Worm (Caenorhabditis elegans) whole organism, late embryonic: ENCODE measurements around the gene F45E6.1.
A peak's percentile ranks its signal among the peaks of the same experiment; 100 is the strongest.

Experiments
- C08G9.2 ChIP-seq: sonication (generic microtip); optimal IDR thresholded peaks from 2 replicates; lab custom pipeline; 2016; ENCODE audit warnings: mild to moderate bottlenecking, missing genetic modification characterization, moderate library complexity, missing compliant biosample characterization
- K02D7.2 ChIP-seq: sonication (generic microtip); optimal IDR thresholded peaks from 2 replicates; lab custom pipeline; 2017; ENCODE audit warnings: mild to moderate bottlenecking, missing genetic modification characterization, missing compliant biosample characterization
- T23F11.4 ChIP-seq: fragments of 200-800 bp; sonication (Bioruptor generic); optimal IDR thresholded peaks from 2 replicates; lab custom pipeline; 2018; ENCODE audit warnings: mild to moderate bottlenecking, missing genetic modification characterization, missing compliant biosample characterization
- Y22D7AL.16 ChIP-seq: sonication (generic microtip); optimal IDR thresholded peaks from 2 replicates; lab custom pipeline; 2016; ENCODE audit warnings: missing genetic modification characterization, missing compliant biosample characterization
- ahr-1 ChIP-seq: sonication (generic microtip); optimal IDR thresholded peaks from 2 replicates; lab custom pipeline; 2016; ENCODE audit warnings: missing genetic modification characterization, missing compliant biosample characterization
- ama-1 ChIP-seq: fragments of 150-350 bp; optimal IDR thresholded peaks from 2 replicates; lab custom pipeline; 2014
- ceh-19 ChIP-seq: fragments of 200-800 bp; sonication (Bioruptor generic); optimal IDR thresholded peaks from 2 replicates; lab custom pipeline; 2018; ENCODE audit warnings: mild to moderate bottlenecking, missing genetic modification characterization, missing compliant biosample characterization
- ceh-30 ChIP-seq: fragments of 150-350 bp; optimal IDR thresholded peaks from 2 replicates; lab custom pipeline; 2014; ENCODE audit warnings: missing biosample characterization, missing genetic modification characterization
- ceh-9 ChIP-seq: sonication (generic microtip); optimal IDR thresholded peaks from 2 replicates; lab custom pipeline; 2016; ENCODE audit warnings: mild to moderate bottlenecking, missing genetic modification characterization, inconsistent platforms, missing compliant biosample characterization
- che-1 ChIP-seq: sonication (generic microtip); optimal IDR thresholded peaks from 2 replicates; lab custom pipeline; 2016; ENCODE audit warnings: mild to moderate bottlenecking, missing genetic modification characterization, missing compliant biosample characterization
- ets-4 ChIP-seq: sonication (generic microtip); optimal IDR thresholded peaks from 2 replicates; lab custom pipeline; 2016; ENCODE audit warnings: missing genetic modification characterization, missing compliant biosample characterization
- fax-1 ChIP-seq: sonication (generic microtip); optimal IDR thresholded peaks from 2 replicates; lab custom pipeline; 2016; ENCODE audit warnings: missing genotype, missing genetic modification characterization, missing compliant biosample characterization
- fkh-6 ChIP-seq: sonication (generic microtip); optimal IDR thresholded peaks from 2 replicates; lab custom pipeline; 2016; ENCODE audit warnings: missing genetic modification characterization, missing compliant biosample characterization
- hlh-13 ChIP-seq: fragments of 200-800 bp; sonication (Bioruptor generic); optimal IDR thresholded peaks from 2 replicates; lab custom pipeline; 2018; ENCODE audit warnings: mild to moderate bottlenecking, missing genetic modification characterization, missing compliant biosample characterization
- hlh-15 ChIP-seq: sonication (generic microtip); optimal IDR thresholded peaks from 2 replicates; lab custom pipeline; 2016; ENCODE audit warnings: missing genetic modification characterization, missing compliant biosample characterization
- hlh-6 ChIP-seq: sonication (generic microtip); optimal IDR thresholded peaks from 2 replicates; lab custom pipeline; 2016; ENCODE audit warnings: missing genotype, missing genetic modification characterization, missing compliant biosample characterization
- lim-6 ChIP-seq: sonication (generic microtip); optimal IDR thresholded peaks from 2 replicates; lab custom pipeline; 2016; ENCODE audit warnings: missing genetic modification characterization, missing compliant biosample characterization
- lin-11 ChIP-seq: fragments of 200-800 bp; sonication (Bioruptor generic); optimal IDR thresholded peaks from 2 replicates; lab custom pipeline; 2018; ENCODE audit warnings: mild to moderate bottlenecking, missing genetic modification characterization, missing compliant biosample characterization
- npax-4 ChIP-seq: sonication (generic microtip); optimal IDR thresholded peaks from 2 replicates; lab custom pipeline; 2016; ENCODE audit warnings: missing genetic modification characterization, missing compliant biosample characterization
- pag-3 ChIP-seq: sonication (generic microtip); optimal IDR thresholded peaks from 2 replicates; lab custom pipeline; 2016; ENCODE audit warnings: missing compliant biosample characterization, missing genetic modification characterization, borderline replicate concordance
- pax-1 ChIP-seq: fragments of 150-350 bp; optimal IDR thresholded peaks from 2 replicates; lab custom pipeline; 2014; ENCODE audit warnings: missing biosample characterization, missing genetic modification characterization
- pha-2 ChIP-seq: sonication (generic microtip); optimal IDR thresholded peaks from 2 replicates; lab custom pipeline; 2017; ENCODE audit warnings: mild to moderate bottlenecking, missing genetic modification characterization, missing compliant biosample characterization
- pha-4 ChIP-seq: fragments of 150-350 bp; optimal IDR thresholded peaks from 2 replicates; lab custom pipeline; 2018; ENCODE audit warnings: missing biosample characterization, missing genetic modification reagents, missing genetic modification characterization
- pros-1 ChIP-seq: fragments of 150-350 bp; optimal IDR thresholded peaks from 2 replicates; lab custom pipeline; 2014; ENCODE audit warnings: missing biosample characterization, missing genetic modification reagents, missing genetic modification characterization
- sdc-2 ChIP-seq: sonication (generic microtip); optimal IDR thresholded peaks from 2 replicates; lab custom pipeline; 2016; ENCODE audit warnings: missing genotype, missing genetic modification characterization, missing compliant biosample characterization
- sox-4 ChIP-seq: sonication (generic microtip); optimal IDR thresholded peaks from 2 replicates; lab custom pipeline; 2017; ENCODE audit warnings: mild to moderate bottlenecking, missing genetic modification characterization, inconsistent platforms, missing compliant biosample characterization
- syd-9 ChIP-seq: sonication (generic microtip); optimal IDR thresholded peaks from 2 replicates; lab custom pipeline; 2016; ENCODE audit warnings: mild to moderate bottlenecking, missing genetic modification characterization, moderate library complexity, missing compliant biosample characterization
- tbx-2 ChIP-seq: sonication (generic microtip); optimal IDR thresholded peaks from 2 replicates; lab custom pipeline; 2016; ENCODE audit warnings: missing genetic modification characterization, missing compliant biosample characterization
- unc-3 ChIP-seq, 2 experiments: fragments of 200-800 bp in 1 of 2; sonication (Bioruptor generic) in 1 of 2; sonication (generic microtip) in 1 of 2; conservative IDR thresholded peaks in 1 of 2; optimal IDR thresholded peaks in 1 of 2; 2 replicates each; pipeline versions ENCODE4 v1.3.6 to Lab custom; 2016 to 2022; ENCODE audit warnings: missing compliant biosample characterization in 2 of 2, missing genetic modification characterization in 2 of 2, missing genetic modification reagents in 1 of 2
- unc-42 ChIP-seq: sonication (generic microtip); optimal IDR thresholded peaks from 2 replicates; lab custom pipeline; 2016; ENCODE audit warnings: missing genotype, missing genetic modification characterization, missing compliant biosample characterization
- zip-5 ChIP-seq: sonication (generic microtip); optimal IDR thresholded peaks from 2 replicates; lab custom pipeline; 2016; ENCODE audit warnings: missing genetic modification characterization, missing compliant biosample characterization
- ztf-16 ChIP-seq: sonication (generic microtip); optimal IDR thresholded peaks from 2 replicates; lab custom pipeline; 2017; ENCODE audit warnings: missing genetic modification characterization, missing compliant biosample characterization

The F45E6.1 gene

ce11 chrX:12518469-12518868 lies 41.2 kb upstream of the F45E6.1 start:
- TF ChIP-seq zip-5 (tag; lab: Kevin White, UChicago) (no peak), lin-11 (no peak), ama-1 (lab: Kevin White, UChicago) (no peak), Y22D7AL.16 (tag; lab: Kevin White, UChicago) (no peak), ets-4 (tag; lab: Kevin White, UChicago) (no peak), pros-1 (tag; lab: Kevin White, UChicago) (no peak), ceh-9 (tag; lab: Kevin White, UChicago) (no peak), npax-4 (tag; lab: Kevin White, UChicago) (no peak), unc-3 (GFP tag; conservative IDR thresholded peaks at IDR 0.05; lab: Robert Waterston, UW) (no peak), unc-3 (tag; optimal IDR thresholded peaks at IDR 0.05; lab: Kevin White, UChicago) (no peak), pag-3 (no peak), che-1 (no peak), lim-6 (tag; lab: Kevin White, UChicago) (no peak), T23F11.4 (no peak)

DNA sequence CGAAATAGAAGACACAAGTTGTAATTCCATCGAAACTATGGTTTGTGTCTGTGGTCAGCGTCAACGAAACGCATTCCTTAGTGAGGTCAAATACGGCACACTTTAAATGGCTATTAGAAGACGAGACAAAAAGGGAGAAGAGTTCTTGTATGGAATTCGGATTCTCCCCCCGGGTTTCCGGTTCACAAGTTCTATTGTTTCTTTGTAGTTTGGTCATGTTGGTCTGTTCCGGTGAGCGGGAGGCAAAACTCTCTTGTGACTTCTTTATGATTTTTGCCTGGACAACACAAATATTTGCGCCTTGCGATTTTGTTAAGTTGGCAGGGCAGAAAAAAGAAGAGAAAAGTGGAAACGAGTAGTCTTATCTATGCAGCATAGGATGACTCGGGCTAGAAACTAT lies 40.6 kb upstream of the F45E6.1 start:
- no peak for TF ChIP-seq fkh-6 (tag; lab: Kevin White, UChicago)
- TF ChIP-seq sdc-2 (tag; lab: Kevin White, UChicago) = peak; percentile 40
- no peak for TF ChIP-seq sox-4
- TF ChIP-seq ceh-19 (GFP tag; lab: Kevin White, UChicago) = no peak
- TF ChIP-seq ahr-1 (tag; lab: Kevin White, UChicago) = no peak
- no peak for TF ChIP-seq syd-9 (tag; lab: Kevin White, UChicago)

DNA sequence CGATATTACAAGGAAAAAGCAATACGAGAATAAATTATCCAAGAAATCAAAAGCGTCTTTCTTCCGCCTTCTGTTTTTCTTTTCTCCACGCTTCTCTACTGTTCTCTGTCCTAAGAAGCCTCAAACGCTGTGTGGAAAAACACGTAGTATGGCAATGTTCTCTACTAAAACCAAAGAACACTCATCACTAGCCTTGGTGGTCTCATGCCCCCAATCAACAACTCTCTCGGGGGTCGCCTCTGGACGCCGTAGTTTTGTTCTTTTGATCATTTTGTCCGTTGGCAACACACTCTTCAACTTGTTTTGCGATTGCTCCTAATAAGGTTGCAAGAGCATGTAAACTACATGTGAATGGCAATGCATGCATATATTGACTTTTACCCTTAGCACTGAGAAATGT lies 40.1 kb upstream of the F45E6.1 start:
- peak; percentile 11 for TF ChIP-seq unc-42 (tag; lab: Kevin White, UChicago)
- no peak for TF ChIP-seq pha-2 (tag; lab: Kevin White, UChicago)

ce11 chrX:12516482-12516826 lies 39.2 kb upstream of the F45E6.1 start:
- TF ChIP-seq hlh-13 (GFP tag; lab: Kevin White, UChicago) (no peak), ztf-16 (no peak), syd-9 (tag; lab: Kevin White, UChicago) (no peak), pax-1 (tag; lab: Kevin White, UChicago) (no peak)

ce11 chrX:12515596-12516481 lies 38.6 kb upstream of the F45E6.1 start:
- TF ChIP-seq pha-2 (tag; lab: Kevin White, UChicago) (peak; percentile 26), pha-4 (tag; lab: Kevin White, UChicago) (no peak), ceh-30 (no peak)

DNA sequence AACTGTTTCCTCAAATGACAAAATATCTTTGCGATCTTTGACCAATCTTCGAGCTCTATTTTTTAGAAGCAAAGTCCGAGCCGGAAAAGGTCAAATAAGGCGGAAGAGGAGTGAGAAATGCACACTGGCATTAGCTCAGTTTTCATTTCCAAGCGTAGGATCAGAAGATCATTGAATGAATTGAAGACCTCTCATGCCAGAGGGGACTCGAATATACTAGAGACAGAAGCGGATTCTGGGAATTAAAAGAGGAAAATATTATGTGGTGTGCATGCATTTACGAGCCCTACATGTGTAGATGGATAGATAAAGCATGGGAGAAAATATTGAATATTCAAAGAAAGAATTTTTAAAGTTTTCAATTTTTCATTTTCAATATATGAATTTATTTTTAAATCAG lies 36.2 kb upstream of the F45E6.1 start:
- TF ChIP-seq C08G9.2 (tag; lab: Kevin White, UChicago) (no peak), unc-3 (GFP tag; conservative IDR thresholded peaks at IDR 0.05; lab: Robert Waterston, UW) (no peak), unc-3 (tag; optimal IDR thresholded peaks at IDR 0.05; lab: Kevin White, UChicago) (no peak), K02D7.2 (tag; lab: Kevin White, UChicago) (no peak)

DNA sequence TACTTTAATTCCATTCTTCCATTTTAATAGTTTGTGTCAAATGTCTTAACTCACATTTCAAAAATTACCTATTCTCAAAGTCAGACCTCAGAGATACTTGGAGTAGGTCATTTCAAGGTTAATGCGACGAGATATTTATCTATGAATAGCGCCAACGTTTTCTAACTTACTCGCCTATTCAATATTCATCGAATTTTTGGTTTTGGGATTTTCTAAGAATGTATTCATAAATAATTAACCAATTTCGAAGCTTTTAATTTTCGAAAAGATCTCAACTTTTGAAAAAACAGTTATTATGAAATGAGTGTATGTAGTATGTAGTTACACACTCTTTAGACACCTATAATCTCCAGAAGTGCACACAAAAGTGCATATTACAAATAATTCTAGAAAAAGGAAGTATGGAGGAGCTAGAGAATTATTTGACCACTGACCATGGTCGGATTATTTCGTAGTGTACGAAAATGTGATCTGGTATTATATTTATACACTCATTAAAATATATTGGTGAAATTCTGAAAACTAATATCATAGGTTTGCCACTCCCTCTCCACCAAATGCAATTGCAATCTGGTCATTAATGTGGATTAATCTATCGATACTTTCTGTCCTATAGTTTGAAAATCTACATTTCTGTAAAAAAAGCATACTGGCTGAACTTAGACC lies 35.4 kb upstream of the F45E6.1 start:
- TF ChIP-seq unc-42 (tag; lab: Kevin White, UChicago) (no peak), hlh-6 (tag; lab: Kevin White, UChicago) (no peak), fax-1 (tag; lab: Kevin White, UChicago) (no peak), pha-4 (tag; lab: Kevin White, UChicago) (no peak), sox-4 (no peak), tbx-2 (tag; lab: Kevin White, UChicago) (no peak), hlh-15 (tag; lab: Kevin White, UChicago) (no peak), Y22D7AL.16 (tag; lab: Kevin White, UChicago) (no peak), pag-3 (no peak)
